Worm (Caenorhabditis elegans) whole organism, mixed stage, embryonic: ENCODE measurements around the gene srw-141.

Experiments used
- blmp-1 ChIP-seq: fragments of 150-350 bp; optimal IDR thresholded peaks from 2 replicates; lab custom pipeline; 2014; ENCODE audit warnings: missing biosample characterization, missing genetic modification characterization
- ceh-39 ChIP-seq: fragments of 150-350 bp; optimal IDR thresholded peaks from 2 replicates; lab custom pipeline; 2014; ENCODE audit warnings: missing biosample characterization, missing genetic modification characterization
- ceh-83 ChIP-seq: fragments of 200-800 bp; sonication (Bioruptor generic); optimal IDR thresholded peaks from 2 replicates; lab custom pipeline; 2018; ENCODE audit warnings: mild to moderate bottlenecking, missing genetic modification characterization, missing compliant biosample characterization
- ces-1 ChIP-seq: fragments of 150-350 bp; optimal IDR thresholded peaks from 2 replicates; lab custom pipeline; 2014; ENCODE audit warnings: missing biosample characterization, missing genetic modification reagents, missing genetic modification characterization
- hlh-1 ChIP-seq: fragments of 150-350 bp; optimal IDR thresholded peaks from 2 replicates; lab custom pipeline; 2014; ENCODE audit warnings: missing biosample characterization, missing genetic modification reagents, missing genetic modification characterization
- nhr-237 ChIP-seq: fragments of 150-350 bp; optimal IDR thresholded peaks from 2 replicates; lab custom pipeline; 2014; ENCODE audit warnings: missing biosample characterization, missing genetic modification characterization
- nhr-76 ChIP-seq: sonication (generic microtip); optimal IDR thresholded peaks from 2 replicates; lab custom pipeline; 2017; ENCODE audit warnings: missing biosample characterization, missing genetic modification characterization
- pha-4 ChIP-seq: fragments of 150-350 bp; optimal IDR thresholded peaks from 2 replicates; lab custom pipeline; 2018; ENCODE audit warnings: missing biosample characterization, missing genetic modification reagents, missing genetic modification characterization
- snpc-4 ChIP-seq: fragments of 150-350 bp; optimal IDR thresholded peaks from 2 replicates; lab custom pipeline; 2014; ENCODE audit warnings: missing biosample characterization, missing genetic modification characterization
- unc-62 ChIP-seq: fragments of 150-350 bp; optimal IDR thresholded peaks from 2 replicates; lab custom pipeline; 2014; ENCODE audit warnings: missing biosample characterization, missing genetic modification reagents, missing genetic modification characterization
- ztf-11 ChIP-seq: fragments of 150-350 bp; optimal IDR thresholded peaks from 2 replicates; lab custom pipeline; 2014; ENCODE audit warnings: missing biosample characterization, missing genetic modification characterization

- TF ChIP-seq ceh-39 (tag; lab: Kevin White, UChicago) (no peak), ztf-11 (tag; lab: Kevin White, UChicago) (no peak), pha-4 (tag; lab: Kevin White, UChicago) (no peak), hlh-1 (tag; lab: Kevin White, UChicago) (no peak), blmp-1 (tag; lab: Kevin White, UChicago) (no peak), nhr-237 (tag; lab: Kevin White, UChicago) (no peak), nhr-76 (no peak), ces-1 (GFP tag; lab: Kevin White, UChicago) (no peak), unc-62 (GFP tag; lab: Kevin White, UChicago) (no peak), ceh-83 (GFP tag; lab: Kevin White, UChicago) (no peak), snpc-4 (tag; lab: Kevin White, UChicago) (no peak)
These were observed 7.1 kb downstream of the srw-141 start, which contains the start of gene C31B8.1 for ce11 chrV:2931252-2931651.
